Worm (Caenorhabditis elegans): ENCODE results near the gene tbx-38.
A peak's percentile ranks its signal among the peaks of the same experiment; 100 is the strongest.

Gene tbx-38

DNA sequence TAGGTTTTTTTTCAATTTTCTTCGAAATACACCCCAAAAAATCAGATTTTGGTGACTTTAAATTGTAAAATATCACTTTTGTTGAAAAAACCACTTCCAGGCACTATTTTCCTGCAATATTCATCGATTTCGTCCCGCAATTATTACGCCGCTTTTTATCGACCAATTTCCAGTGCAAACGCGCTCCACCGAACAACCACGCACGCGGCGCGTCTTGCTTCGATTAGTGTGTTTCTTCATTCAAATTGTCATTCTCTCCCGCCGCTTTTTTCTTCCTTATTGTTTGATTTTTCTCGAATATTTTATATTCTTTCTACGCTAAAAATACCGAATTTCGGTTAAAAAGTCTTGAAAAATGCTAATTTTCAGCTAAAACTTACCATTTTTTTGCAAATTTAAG, 39.8 kb upstream of the tbx-38 start (continued):
- TF ChIP-seq F23B12.7 (tag; optimal IDR thresholded peaks at IDR 0.05; ENCODE audit: insufficient read depth) (peak; percentile 72), rcor-1 (GFP tag; IDR thresholded peaks at IDR 0.05) (peak; percentile 40; the same call in 1 of the 2 replicates), ccch-3 (GFP tag; optimal IDR thresholded peaks at IDR 0.05) (no peak), B0019.2 (GFP tag; conservative IDR thresholded peaks at IDR 0.05) (no peak), nhr-90 (tag; optimal IDR thresholded peaks at IDR 0.05) (no peak), ekl-4 (GFP tag; IDR thresholded peaks at IDR 0.05) (no peak), sea-2 (GFP tag; IDR thresholded peaks at IDR 0.05) (no peak), F57C9.4 (tag; optimal IDR thresholded peaks at IDR 0.05) (no peak), snpc-1.3 (tag; optimal IDR thresholded peaks at IDR 0.05; ENCODE audit: insufficient read depth) (no peak), bed-1 (GFP tag; IDR thresholded peaks at IDR 0.05) (no peak), ceh-79 (tag; optimal IDR thresholded peaks at IDR 0.05) (no peak), lin-26 (GFP tag; IDR thresholded peaks at IDR 0.05) (no peak), akir-1 (GFP tag; optimal IDR thresholded peaks at IDR 0.05) (no peak), ZK185.1 (tag; optimal IDR thresholded peaks at IDR 0.05; ENCODE audit: poor library complexity, severe bottlenecking) (no peak), K12H6.12 (tag; optimal IDR thresholded peaks at IDR 0.05) (peak; percentile 62), hlh-26 (GFP tag; conservative IDR thresholded peaks at IDR 0.05) (no peak), zfh-2 (GFP tag; conservative IDR thresholded peaks at IDR 0.05) (no peak), lin-54 (GFP tag; optimal IDR thresholded peaks at IDR 0.05) (peak; percentile 55), ceh-100 (GFP tag; IDR thresholded peaks at IDR 0.05) (peak; percentile 70), hmg-20 (GFP tag; IDR thresholded peaks at IDR 0.05) (no peak), lin-35 (GFP tag; optimal IDR thresholded peaks at IDR 0.05) (no peak), madf-3 (GFP tag; IDR thresholded peaks at IDR 0.05) (no peak), nhr-27 (tag; optimal IDR thresholded peaks at IDR 0.05) (no peak), K11D2.4 (GFP tag; IDR thresholded peaks at IDR 0.05) (no peak), F57A8.1 (GFP tag; optimal IDR thresholded peaks at IDR 0.05) (no peak), let-526 (GFP tag; IDR thresholded peaks at IDR 0.05) (no peak), nfyb-1 (GFP tag; IDR thresholded peaks at IDR 0.05) (peak; percentile 31; the same call in 1 of the 2 replicates), hrde-1 (tag; optimal IDR thresholded peaks at IDR 0.05; ENCODE audit: borderline replicate concordance) (no peak), xnd-1 (tag; optimal IDR thresholded peaks at IDR 0.05) (no peak), rpc-1 (optimal IDR thresholded peaks at IDR 0.05) (no peak), rpc-1 (tag; optimal IDR thresholded peaks at IDR 0.05) (no peak), ceh-27 (GFP tag; optimal IDR thresholded peaks at IDR 0.05) (peak; percentile 55), hsf-1 (GFP tag; IDR thresholded peaks at IDR 0.05) (peak; percentile 64; the same call in 1 of the 2 replicates), nfya-1 (tag; optimal IDR thresholded peaks at IDR 0.05; ENCODE audit: borderline replicate concordance, insufficient read depth) (no peak), ets-4 (GFP tag; optimal IDR thresholded peaks at IDR 0.05) (no peak), aptf-2 (GFP tag; conservative IDR thresholded peaks at IDR 0.05) (no peak), F49E8.2 (tag; optimal IDR thresholded peaks at IDR 0.05; ENCODE audit: insufficient read depth) (no peak), mcd-1 (GFP tag; IDR thresholded peaks at IDR 0.05) (peak; percentile 91), ztf-28 (GFP tag; IDR thresholded peaks at IDR 0.05) (no peak), ceh-91 (GFP tag; IDR thresholded peaks at IDR 0.05) (no peak), D2030.7 (GFP tag; IDR thresholded peaks at IDR 0.05) (no peak), nhr-80 (tag; optimal IDR thresholded peaks at IDR 0.05) (peak; percentile 56), attf-5 (GFP tag; optimal IDR thresholded peaks at IDR 0.05) (peak; percentile 76), F33H1.4 (GFP tag; IDR thresholded peaks at IDR 0.05) (no peak), tbp1 (GFP tag; optimal IDR thresholded peaks at IDR 0.05) (peak; percentile 46), ztf-6 (GFP tag; IDR thresholded peaks at IDR 0.05) (no peak), ama-1 (optimal IDR thresholded peaks at IDR 0.05) (no peak), ama-1 (GFP tag; optimal IDR thresholded peaks at IDR 0.05) (no peak), ztf-25 (GFP tag; IDR thresholded peaks at IDR 0.05) (no peak)

Measured in whole organism, young adult.